Worm (Caenorhabditis elegans): Measurements from ENCODE around the gene K08D9.9.
A peak's percentile ranks its signal among the peaks of the same experiment; 100 is the strongest.

The K08D9.9 gene

DNA sequence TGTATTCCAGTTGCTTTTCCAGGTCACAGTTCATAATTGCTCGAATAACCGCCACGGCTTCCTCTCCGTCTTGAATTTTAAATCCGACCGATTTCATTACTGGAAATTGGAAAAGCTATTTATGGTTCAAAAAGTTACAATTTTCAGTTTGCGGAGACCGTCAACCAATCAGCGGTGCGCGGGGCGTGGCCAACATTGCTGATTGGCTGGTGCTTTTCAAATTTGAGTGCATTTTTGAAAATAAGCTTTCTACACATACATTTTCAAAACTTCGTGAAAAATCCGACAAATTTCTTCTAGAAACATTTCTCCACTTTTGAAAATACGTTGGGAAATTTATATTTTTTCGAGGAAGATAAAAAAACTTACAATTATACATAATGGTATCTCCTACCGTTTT lies 40.7 kb downstream of the K08D9.9 start:
- no peak for TF ChIP-seq C08G9.2 (tag; optimal IDR thresholded peaks at IDR 0.05)
- TF ChIP-seq nfya-1 (tag; optimal IDR thresholded peaks at IDR 0.05) = peak; percentile 89

DNA sequence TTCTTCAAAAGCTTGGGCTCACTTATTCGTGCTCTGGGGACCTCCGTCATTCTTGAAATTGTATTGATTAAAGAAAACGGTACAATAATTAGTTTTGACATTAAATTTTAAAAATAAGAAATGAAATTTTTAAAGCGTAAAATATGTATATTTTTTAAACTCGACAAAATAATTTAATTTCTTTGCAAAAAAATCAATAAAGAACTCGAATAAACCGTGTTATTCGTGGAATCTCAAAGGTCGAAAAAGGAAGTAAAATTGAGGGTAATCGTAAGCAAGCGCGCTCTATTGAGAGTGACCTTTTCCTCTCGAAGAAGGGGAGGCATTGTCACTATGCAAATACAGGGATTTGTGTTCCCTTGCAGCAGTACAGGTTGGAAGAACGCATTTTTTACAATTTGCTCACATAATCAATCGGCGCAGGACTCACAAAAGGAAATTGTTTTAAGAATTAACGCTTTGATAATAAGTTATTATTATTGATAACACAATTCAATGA lies 41.5 kb downstream of the K08D9.9 start, which contains the start of gene Y73C8B.2:
TSS of gene Y73C8B.2 (minus strand) at position 51 of the 499 bp plus-strand sequence.
- TF ChIP-seq ceh-9 (tag; optimal IDR thresholded peaks at IDR 0.05) = no peak
- no peak for TF ChIP-seq ztf-16 (tag; optimal IDR thresholded peaks at IDR 0.05)
- no peak for TF ChIP-seq ets-4 (tag; optimal IDR thresholded peaks at IDR 0.05)
- no peak for TF ChIP-seq sdc-2 (tag; optimal IDR thresholded peaks at IDR 0.05)
- no peak for TF ChIP-seq pros-1 (tag; optimal IDR thresholded peaks at IDR 0.05)
- no peak for TF ChIP-seq tbx-7 (tag; optimal IDR thresholded peaks at IDR 0.05)
- TF ChIP-seq fkh-6 (tag; optimal IDR thresholded peaks at IDR 0.05) = no peak
- TF ChIP-seq ceh-14 (tag; optimal IDR thresholded peaks at IDR 0.05) = no peak
- no peak for TF ChIP-seq pqm-1 (tag; optimal IDR thresholded peaks at IDR 0.05)
- no peak for TF ChIP-seq nhr-232 (tag; optimal IDR thresholded peaks at IDR 0.05)
- no peak for TF ChIP-seq unc-3 (GFP tag; conservative IDR thresholded peaks at IDR 0.05)
- TF ChIP-seq unc-3 (tag; optimal IDR thresholded peaks at IDR 0.05) = no peak
- no peak for TF ChIP-seq ceh-48 (tag; optimal IDR thresholded peaks at IDR 0.05)
- TF ChIP-seq fkh-10 (GFP tag; optimal IDR thresholded peaks at IDR 0.05) = no peak
- TF ChIP-seq sox-2 (GFP tag; IDR thresholded peaks at IDR 0.05) = no peak
- no peak for TF ChIP-seq pax-1 (tag; optimal IDR thresholded peaks at IDR 0.05)
- TF ChIP-seq C38D4.7 (GFP tag; optimal IDR thresholded peaks at IDR 0.05) = no peak
- TF ChIP-seq hlh-6 (tag; optimal IDR thresholded peaks at IDR 0.05) = no peak
- no peak for TF ChIP-seq sox-4 (tag; optimal IDR thresholded peaks at IDR 0.05)
- TF ChIP-seq unc-42 (tag; optimal IDR thresholded peaks at IDR 0.05) = no peak

DNA sequence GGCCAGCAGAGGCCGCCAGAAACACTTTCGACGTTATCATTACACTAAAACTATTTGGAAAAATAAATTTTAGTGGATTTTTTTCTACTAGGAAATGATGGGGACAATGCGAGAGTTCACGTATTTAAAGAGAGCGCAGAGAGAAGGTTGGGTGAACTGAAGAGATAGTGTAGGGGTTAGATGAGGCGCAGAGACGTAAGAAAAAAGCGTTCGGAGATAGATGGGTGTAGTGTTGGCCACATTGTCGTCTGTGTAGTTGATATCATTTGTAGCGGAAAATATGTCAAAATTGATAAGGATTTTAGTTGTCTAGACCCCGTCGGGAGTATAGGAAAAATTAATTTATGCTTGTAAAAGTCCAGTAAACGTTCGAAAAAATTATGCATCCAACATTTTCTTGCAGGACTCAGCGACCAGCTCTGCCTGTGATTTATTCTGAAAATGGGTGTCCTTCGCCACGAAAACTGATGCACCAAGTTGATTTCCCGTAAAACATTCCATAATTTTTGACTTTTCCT lies 43.4 kb downstream of the K08D9.9 start, which contains the start of the genes Y73C8B.3 and Y73C8B.9:
TSS of gene Y73C8B.3 (minus strand) at position 147 of the 518 bp plus-strand sequence.
TSS of gene Y73C8B.9 (plus strand) at position 468 of the 518 bp plus-strand sequence.
- TF ChIP-seq ceh-30 (tag; optimal IDR thresholded peaks at IDR 0.05) (peak; percentile 90), elt-2 (tag; optimal IDR thresholded peaks at IDR 0.05) (peak; percentile 74), ceh-48 (tag; optimal IDR thresholded peaks at IDR 0.05) (no peak)

DNA sequence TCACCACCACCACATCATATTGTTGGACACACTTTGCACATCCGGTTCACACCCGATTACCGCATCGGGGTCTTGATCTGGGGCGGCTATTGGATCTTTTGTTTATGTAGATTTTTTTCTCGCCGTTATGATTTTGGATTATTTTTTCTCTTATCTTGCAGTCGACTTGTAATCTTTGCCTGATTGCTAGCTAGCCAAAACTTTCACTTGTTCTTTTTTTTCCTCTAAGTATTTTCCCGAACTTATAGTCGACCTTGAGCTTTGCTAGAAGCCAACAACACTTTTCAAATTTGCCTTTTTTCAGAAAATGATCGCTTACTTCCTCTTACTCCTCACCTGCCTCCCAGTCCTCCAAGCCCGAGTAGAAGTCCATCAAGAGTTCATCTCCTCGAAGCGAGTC lies 48.5 kb downstream of the K08D9.9 start, which contains the start of gene lag-2:
TSS of gene lag-2 (plus strand) at position 301 of the 400 bp plus-strand sequence.
- TF ChIP-seq ceh-18 (tag; optimal IDR thresholded peaks at IDR 0.05) (no peak), ceh-9 (tag; optimal IDR thresholded peaks at IDR 0.05) (no peak), fkh-6 (tag; optimal IDR thresholded peaks at IDR 0.05) (no peak), hlh-13 (GFP tag; optimal IDR thresholded peaks at IDR 0.05) (no peak), C38D4.7 (GFP tag; optimal IDR thresholded peaks at IDR 0.05) (no peak), K09A11.1 (tag; optimal IDR thresholded peaks at IDR 0.05; ENCODE audit: insufficient read depth) (no peak), tbx-7 (tag; optimal IDR thresholded peaks at IDR 0.05) (no peak)
